Worm (Caenorhabditis elegans): Measurements from ENCODE around the gene fah-1.

Gene fah-1

ce11 chrX:6448866-6449400 lies at the start of gene fah-1:
Gene fah-1 (minus strand): TSS chrX:6448916.
- no peak for TF ChIP-seq sea-1 (GFP tag; conservative IDR thresholded peaks at IDR 0.05)
- TF ChIP-seq tra-4 (tag; optimal IDR thresholded peaks at IDR 0.05): no peak
- no peak for TF ChIP-seq aly-1 (tag; optimal IDR thresholded peaks at IDR 0.05)
- no peak for TF ChIP-seq ceh-36 (tag; optimal IDR thresholded peaks at IDR 0.05)
- no peak for TF ChIP-seq ama-1 (optimal IDR thresholded peaks at IDR 0.05)
- TF ChIP-seq F13C5.2 (tag; optimal IDR thresholded peaks at IDR 0.05): no peak
- no peak for TF ChIP-seq pes-1 (GFP tag; IDR thresholded peaks at IDR 0.05)
- no peak for TF ChIP-seq ets-7 (tag; optimal IDR thresholded peaks at IDR 0.05)
- TF ChIP-seq hnd-1 (tag; optimal IDR thresholded peaks at IDR 0.05): no peak
- no peak for TF ChIP-seq tbx-11 (GFP tag; IDR thresholded peaks at IDR 0.05)
- TF ChIP-seq hmg-4 (GFP tag; optimal IDR thresholded peaks at IDR 0.05): no peak
- TF ChIP-seq flt-1 (GFP tag; IDR thresholded peaks at IDR 0.05): no peak
- no peak for TF ChIP-seq hmbx-1 (tag; optimal IDR thresholded peaks at IDR 0.05)
- TF ChIP-seq B0310.2 (tag; optimal IDR thresholded peaks at IDR 0.05): no peak

- TF ChIP-seq tra-4 (tag; optimal IDR thresholded peaks at IDR 0.05) (no peak), F13C5.2 (tag; optimal IDR thresholded peaks at IDR 0.05) (no peak), tbx-11 (GFP tag; IDR thresholded peaks at IDR 0.05) (no peak), pes-1 (GFP tag; IDR thresholded peaks at IDR 0.05) (no peak), aly-1 (tag; optimal IDR thresholded peaks at IDR 0.05) (no peak), hnd-1 (tag; optimal IDR thresholded peaks at IDR 0.05) (no peak), ceh-13 (GFP tag; optimal IDR thresholded peaks at IDR 0.05) (no peak)
These were observed 36.1 kb upstream of the fah-1 start, which contains the start of gene gar-1 for ce11 chrX:6484780-6485179. Gene gar-1 (minus strand): TSS chrX:6484880.

- TF ChIP-seq ets-7 (tag; optimal IDR thresholded peaks at IDR 0.05): no peak
- TF ChIP-seq pes-1 (GFP tag; IDR thresholded peaks at IDR 0.05): no peak
- TF ChIP-seq tbx-11 (GFP tag; IDR thresholded peaks at IDR 0.05): no peak
- TF ChIP-seq B0310.2 (tag; optimal IDR thresholded peaks at IDR 0.05): no peak
- TF ChIP-seq hnd-1 (tag; optimal IDR thresholded peaks at IDR 0.05): no peak
- TF ChIP-seq sea-1 (GFP tag; conservative IDR thresholded peaks at IDR 0.05): no peak
- TF ChIP-seq flt-1 (GFP tag; IDR thresholded peaks at IDR 0.05): no peak
- no peak for TF ChIP-seq F13C5.2 (tag; optimal IDR thresholded peaks at IDR 0.05)
- TF ChIP-seq tra-4 (tag; optimal IDR thresholded peaks at IDR 0.05): no peak
- no peak for TF ChIP-seq ama-1 (optimal IDR thresholded peaks at IDR 0.05)
- TF ChIP-seq ceh-36 (tag; optimal IDR thresholded peaks at IDR 0.05): no peak
- no peak for TF ChIP-seq hmg-4 (GFP tag; optimal IDR thresholded peaks at IDR 0.05)
- TF ChIP-seq aly-1 (tag; optimal IDR thresholded peaks at IDR 0.05): no peak
- TF ChIP-seq ceh-13 (GFP tag; optimal IDR thresholded peaks at IDR 0.05): no peak
- no peak for TF ChIP-seq scrt-1 (GFP tag; IDR thresholded peaks at IDR 0.05)
- no peak for TF ChIP-seq hmbx-1 (tag; optimal IDR thresholded peaks at IDR 0.05)
- no peak for TF ChIP-seq tbx-37 (GFP tag; conservative IDR thresholded peaks at IDR 0.05)
These were observed 27.8 kb upstream of the fah-1 start, which contains the start of gene C15B12.1 for ce11 chrX:6476540-6476939. Gene C15B12.1 (plus strand): TSS chrX:6476810.

- TF ChIP-seq ceh-36 (tag; optimal IDR thresholded peaks at IDR 0.05) (no peak), tbx-37 (GFP tag; conservative IDR thresholded peaks at IDR 0.05) (no peak), F13C5.2 (tag; optimal IDR thresholded peaks at IDR 0.05) (no peak), hmbx-1 (tag; optimal IDR thresholded peaks at IDR 0.05) (no peak), ama-1 (optimal IDR thresholded peaks at IDR 0.05) (no peak), sea-1 (GFP tag; conservative IDR thresholded peaks at IDR 0.05) (no peak), tra-4 (tag; optimal IDR thresholded peaks at IDR 0.05) (no peak), flt-1 (GFP tag; IDR thresholded peaks at IDR 0.05) (no peak), pes-1 (GFP tag; IDR thresholded peaks at IDR 0.05) (no peak), hnd-1 (tag; optimal IDR thresholded peaks at IDR 0.05) (no peak), B0310.2 (tag; optimal IDR thresholded peaks at IDR 0.05) (no peak), tbx-11 (GFP tag; IDR thresholded peaks at IDR 0.05) (no peak), ceh-13 (GFP tag; optimal IDR thresholded peaks at IDR 0.05) (no peak), ets-7 (tag; optimal IDR thresholded peaks at IDR 0.05) (no peak)
These were observed 25.1 kb upstream of the fah-1 start, which contains the start of the genes C15B12.4 and C15B12.8 for ce11 chrX:6473698-6474314. Gene C15B12.4 (minus strand): TSS chrX:6473748. Gene C15B12.8 (plus strand): TSS chrX:6474264.

- TF ChIP-seq pes-1 (GFP tag; IDR thresholded peaks at IDR 0.05) (no peak), hnd-1 (tag; optimal IDR thresholded peaks at IDR 0.05) (no peak)
These were observed 19.8 kb upstream of the fah-1 start, which contains the start of gene C15B12.9 for ce11 chrX:6468499-6468898. Gene C15B12.9 (plus strand): TSS chrX:6468799.

ce11 chrX:6467462-6467861 lies 18.7 kb upstream of the fah-1 start, which contains the start of gene C15B12.3:
Gene C15B12.3 (minus strand): TSS chrX:6467562.
- no peak for TF ChIP-seq ama-1 (optimal IDR thresholded peaks at IDR 0.05)
- no peak for TF ChIP-seq F13C5.2 (tag; optimal IDR thresholded peaks at IDR 0.05)
- no peak for TF ChIP-seq ets-7 (tag; optimal IDR thresholded peaks at IDR 0.05)
- no peak for TF ChIP-seq ceh-36 (tag; optimal IDR thresholded peaks at IDR 0.05)
- no peak for TF ChIP-seq aly-1 (tag; optimal IDR thresholded peaks at IDR 0.05)
- no peak for TF ChIP-seq tra-4 (tag; optimal IDR thresholded peaks at IDR 0.05)

- TF ChIP-seq scrt-1 (GFP tag; IDR thresholded peaks at IDR 0.05): no peak
- TF ChIP-seq aly-1 (tag; optimal IDR thresholded peaks at IDR 0.05): no peak
- TF ChIP-seq F13C5.2 (tag; optimal IDR thresholded peaks at IDR 0.05): no peak
- TF ChIP-seq flt-1 (GFP tag; IDR thresholded peaks at IDR 0.05): no peak
- TF ChIP-seq pes-1 (GFP tag; IDR thresholded peaks at IDR 0.05): no peak
- no peak for TF ChIP-seq hnd-1 (tag; optimal IDR thresholded peaks at IDR 0.05)
- TF ChIP-seq hmbx-1 (tag; optimal IDR thresholded peaks at IDR 0.05): no peak
- TF ChIP-seq ama-1 (optimal IDR thresholded peaks at IDR 0.05): no peak
- no peak for TF ChIP-seq tbx-37 (GFP tag; conservative IDR thresholded peaks at IDR 0.05)
- no peak for TF ChIP-seq hmg-4 (GFP tag; optimal IDR thresholded peaks at IDR 0.05)
- no peak for TF ChIP-seq ceh-13 (GFP tag; optimal IDR thresholded peaks at IDR 0.05)
- TF ChIP-seq tra-4 (tag; optimal IDR thresholded peaks at IDR 0.05): no peak
- no peak for TF ChIP-seq sea-1 (GFP tag; conservative IDR thresholded peaks at IDR 0.05)
- TF ChIP-seq B0310.2 (tag; optimal IDR thresholded peaks at IDR 0.05): no peak
- no peak for TF ChIP-seq ets-7 (tag; optimal IDR thresholded peaks at IDR 0.05)
- TF ChIP-seq tbx-11 (GFP tag; IDR thresholded peaks at IDR 0.05): no peak
- no peak for TF ChIP-seq ceh-36 (tag; optimal IDR thresholded peaks at IDR 0.05)
These were observed 14.3 kb upstream of the fah-1 start, which contains the start of gene C15B12.2 for ce11 chrX:6462995-6463462. Gene C15B12.2 (plus strand): TSS chrX:6463412.

All from whole organism, early embryonic.